Fruit fly (Drosophila melanogaster): Measurements from ENCODE around the gene Hsc70-2.

dm6 chr3R:13039037-13039583 is 5.4 kb upstream of the Hsc70-2 start:
- TF ChIP-seq psq (optimal IDR thresholded peaks at IDR 0.05) (no peak), h (optimal IDR thresholded peaks at IDR 0.05) (no peak), ttk (optimal IDR thresholded peaks at IDR 0.05) (no peak), Myc (optimal IDR thresholded peaks at IDR 0.05) (no peak), insv (optimal IDR thresholded peaks at IDR 0.05) (no peak), Sin3A (optimal IDR thresholded peaks at IDR 0.05) (no peak)
